Worm (Caenorhabditis elegans) whole organism, young adult: ENCODE data around the gene K06A9.3.

Source experiments
- B0019.2 ChIP-seq: fragments of 200-800 bp; sonication (Bioruptor generic); conservative IDR thresholded peaks from 2 replicates; pipeline ENCODE4 v1.3.6; 2022; ENCODE audit warnings: missing genetic modification reagents, missing genetic modification characterization, missing compliant biosample characterization
- B0336.3 ChIP-seq: fragments of 200-800 bp; sonication (Bioruptor generic); IDR thresholded peaks from 2 replicates; pipeline ENCODE4 v1.3.6; 2022; ENCODE audit warnings: missing genetic modification characterization, missing compliant biosample characterization
- C06A6.2 ChIP-seq: fragments of 200-800 bp; sonication (Bioruptor generic); conservative IDR thresholded peaks from 2 replicates; pipeline ENCODE4 v1.3.6; 2022; ENCODE audit warnings: missing genetic modification characterization, missing compliant biosample characterization
- C17E4.6 ChIP-seq: fragments of 200-800 bp; sonication (Bioruptor generic); IDR thresholded peaks from 2 replicates; pipeline ENCODE4 v1.3.6; 2022; ENCODE audit warnings: missing genetic modification reagents, missing genetic modification characterization, missing compliant biosample characterization
- D2030.7 ChIP-seq: fragments of 200-800 bp; sonication (Bioruptor generic); IDR thresholded peaks from 2 replicates; pipeline ENCODE4 v1.3.6; 2022; ENCODE audit warnings: missing genetic modification reagents, missing genetic modification characterization, missing compliant biosample characterization
- F10E7.11 ChIP-seq: sonication (generic microtip); optimal IDR thresholded peaks from 2 replicates; lab custom pipeline; 2017; ENCODE audit warnings: mild to moderate bottlenecking, missing genetic modification characterization, moderate library complexity, missing compliant biosample characterization
- F22D6.2 ChIP-seq: sonication (generic microtip); optimal IDR thresholded peaks from 2 replicates; lab custom pipeline; 2016; ENCODE audit warnings: mild to moderate bottlenecking, missing genetic modification characterization, missing compliant biosample characterization
- F23B12.7 ChIP-seq: sonication (generic microtip); optimal IDR thresholded peaks from 2 replicates; lab custom pipeline; 2017; ENCODE audit warnings: missing genetic modification characterization, mild to moderate bottlenecking, missing compliant biosample characterization, antibody characterized with exemption, moderate library complexity; ENCODE audit not compliant: insufficient read depth
- K12H6.12 ChIP-seq: fragments of 200-800 bp; sonication (Bioruptor generic); optimal IDR thresholded peaks from 2 replicates; lab custom pipeline; 2018; ENCODE audit warnings: mild to moderate bottlenecking, missing genetic modification characterization, missing compliant biosample characterization
- T07F8.4 ChIP-seq: sonication (generic microtip); optimal IDR thresholded peaks from 2 replicates; lab custom pipeline; 2016; ENCODE audit warnings: mild to moderate bottlenecking, missing genetic modification characterization, moderate library complexity, missing compliant biosample characterization
- Y53F4B.3 ChIP-seq: fragments of 200-800 bp; sonication (Bioruptor generic); IDR thresholded peaks from 2 replicates; pipeline ENCODE4 v1.3.6; 2022; ENCODE audit warnings: missing genetic modification reagents, missing genetic modification characterization, missing compliant biosample characterization
- ZK185.1 ChIP-seq: sonication (generic microtip); optimal IDR thresholded peaks from 2 replicates; lab custom pipeline; 2016; ENCODE audit warnings: mild to moderate bottlenecking, missing genetic modification characterization, missing compliant biosample characterization; ENCODE audit not compliant: poor library complexity, severe bottlenecking
- akir-1 ChIP-seq: fragments of 200-800 bp; sonication (Bioruptor generic); optimal IDR thresholded peaks from 2 replicates; lab custom pipeline; 2018; ENCODE audit warnings: mild to moderate bottlenecking, missing genetic modification characterization, moderate library complexity, missing compliant biosample characterization
- aptf-3 ChIP-seq: fragments of 200-800 bp; sonication (Bioruptor generic); IDR thresholded peaks from 2 replicates; pipeline ENCODE4 v1.3.6; 2022; ENCODE audit warnings: missing genetic modification characterization, missing compliant biosample characterization
- attf-5 ChIP-seq: fragments of 200-800 bp; sonication (Bioruptor generic); optimal IDR thresholded peaks from 2 replicates; lab custom pipeline; 2018; ENCODE audit warnings: mild to moderate bottlenecking, missing genetic modification characterization, missing compliant biosample characterization
- ceh-27 ChIP-seq: fragments of 200-800 bp; sonication (Bioruptor generic); optimal IDR thresholded peaks from 2 replicates; lab custom pipeline; 2018; ENCODE audit warnings: mild to moderate bottlenecking, missing genetic modification characterization, moderate library complexity, missing compliant biosample characterization
- die-1 ChIP-seq: sonication (generic microtip); optimal IDR thresholded peaks from 2 replicates; lab custom pipeline; 2016; ENCODE audit warnings: missing genotype, mild to moderate bottlenecking, missing genetic modification characterization, missing compliant biosample characterization
- dox-1 ChIP-seq: fragments of 200-800 bp; sonication (Bioruptor generic); IDR thresholded peaks from 2 replicates; pipeline ENCODE4 v1.3.6; 2022; ENCODE audit warnings: missing genetic modification reagents, missing genetic modification characterization, missing compliant biosample characterization
- egl-18 ChIP-seq: fragments of 200-800 bp; sonication (Bioruptor generic); IDR thresholded peaks from 2 replicates; pipeline ENCODE4 v1.3.6; 2022; ENCODE audit warnings: missing genetic modification reagents, missing genetic modification characterization, missing compliant biosample characterization
- egl-44 ChIP-seq: fragments of 200-800 bp; sonication (Bioruptor generic); IDR thresholded peaks from 2 replicates; pipeline ENCODE4 v1.3.6; 2022; ENCODE audit warnings: missing genetic modification reagents, missing genetic modification characterization, missing compliant biosample characterization
- hlh-26 ChIP-seq: fragments of 200-800 bp; sonication (Bioruptor generic); conservative IDR thresholded peaks from 2 replicates; pipeline ENCODE4 v1.3.6; 2022; ENCODE audit warnings: missing genetic modification reagents, missing genetic modification characterization, missing compliant biosample characterization
- hsf-1 ChIP-seq: fragments of 200-800 bp; sonication (Bioruptor generic); IDR thresholded peaks from 2 replicates; pipeline ENCODE4 v1.3.6; 2022; ENCODE audit warnings: missing genetic modification reagents, missing genetic modification characterization, missing compliant biosample characterization
- lag-1 ChIP-seq: fragments of 200-800 bp; sonication (Bioruptor generic); IDR thresholded peaks from 2 replicates; pipeline ENCODE4 v1.3.6; 2022; ENCODE audit warnings: missing genetic modification reagents, missing genetic modification characterization, missing compliant biosample characterization
- lin-26 ChIP-seq: fragments of 200-800 bp; sonication (Bioruptor generic); IDR thresholded peaks from 2 replicates; pipeline ENCODE4 v1.3.6; 2022; ENCODE audit warnings: missing genetic modification reagents, missing genetic modification characterization, missing compliant biosample characterization
- lin-35 ChIP-seq, 3 experiments: fragments of 150-350 bp in 2 of 3; sonication (generic microtip) in 1 of 3; optimal IDR thresholded peaks; 2 replicates each; lab custom pipeline; 2014 to 2018; ENCODE audit warnings: missing biosample characterization in 3 of 3, missing genetic modification characterization in 3 of 3, missing genetic modification reagents in 3 of 3
- lin-54 ChIP-seq: fragments of 200-800 bp; sonication (Bioruptor generic); optimal IDR thresholded peaks from 2 replicates; lab custom pipeline; 2018; ENCODE audit warnings: mild to moderate bottlenecking, missing genetic modification characterization, missing compliant biosample characterization
- lir-1 ChIP-seq: fragments of 200-800 bp; sonication (Bioruptor generic); conservative IDR thresholded peaks from 2 replicates; pipeline ENCODE4 v1.3.6; 2022; ENCODE audit warnings: missing genetic modification reagents, missing genetic modification characterization, missing compliant biosample characterization
- madf-10 ChIP-seq: sonication (generic microtip); optimal IDR thresholded peaks from 2 replicates; lab custom pipeline; 2016; ENCODE audit warnings: mild to moderate bottlenecking, missing genetic modification characterization, missing compliant biosample characterization
- nhr-179 ChIP-seq: sonication (generic microtip); optimal IDR thresholded peaks from 2 replicates; lab custom pipeline; 2016; ENCODE audit warnings: mild to moderate bottlenecking, missing genetic modification characterization, missing compliant biosample characterization
- pbrm-1 ChIP-seq: fragments of 200-800 bp; sonication (Bioruptor generic); IDR thresholded peaks from 2 replicates; pipeline ENCODE4 v1.3.6; 2022; ENCODE audit warnings: missing genetic modification reagents, missing genetic modification characterization, missing compliant biosample characterization
- pha-4 ChIP-seq: fragments of 150-350 bp; sonication (generic microtip); optimal IDR thresholded peaks from 2 replicates; lab custom pipeline; 2014; ENCODE audit warnings: missing biosample characterization, missing genetic modification reagents, missing genetic modification characterization
- repo-1 ChIP-seq: sonication (generic microtip); optimal IDR thresholded peaks from 2 replicates; lab custom pipeline; 2017; ENCODE audit warnings: mild to moderate bottlenecking, missing genetic modification characterization, missing compliant biosample characterization
- snpc-1.1 ChIP-seq: sonication (generic microtip); optimal IDR thresholded peaks from 2 replicates; lab custom pipeline; 2017; ENCODE audit warnings: missing genetic modification characterization, mild to moderate bottlenecking, missing compliant biosample characterization, antibody characterized with exemption, moderate library complexity, missing genotype, missing genetic modification reagents; ENCODE audit not compliant: insufficient read depth
- snpc-4 ChIP-seq, 5 experiments: fragments of 150-350 bp in 1 of 5; sonication (generic microtip) in 4 of 5; optimal IDR thresholded peaks; 2 replicates each; lab custom pipeline; 2014 to 2018; ENCODE audit warnings: missing genetic modification characterization in 5 of 5, missing biosample characterization in 3 of 5, antibody characterized with exemption in 2 of 5, mild to moderate bottlenecking in 2 of 5, missing compliant biosample characterization in 2 of 5, missing genotype in 2 of 5, moderate library complexity in 2 of 5, missing genetic modification reagents in 1 of 5
- sptf-2 ChIP-seq: fragments of 200-800 bp; sonication (Bioruptor generic); optimal IDR thresholded peaks from 2 replicates; lab custom pipeline; 2018; ENCODE audit warnings: mild to moderate bottlenecking, missing genetic modification characterization, missing compliant biosample characterization
- tbx-9 ChIP-seq: sonication (generic microtip); optimal IDR thresholded peaks from 2 replicates; lab custom pipeline; 2016; ENCODE audit warnings: borderline replicate concordance, missing genetic modification characterization, inconsistent platforms, missing compliant biosample characterization
- zim-3 ChIP-seq: sonication (generic microtip); optimal IDR thresholded peaks from 2 replicates; lab custom pipeline; 2017; ENCODE audit warnings: mild to moderate bottlenecking, missing genetic modification characterization, moderate library complexity, missing compliant biosample characterization
- ztf-22 ChIP-seq: fragments of 200-800 bp; sonication (Bioruptor generic); optimal IDR thresholded peaks from 2 replicates; lab custom pipeline; 2018; ENCODE audit warnings: mild to moderate bottlenecking, missing genetic modification characterization, moderate library complexity, missing compliant biosample characterization
- ztf-25 ChIP-seq: fragments of 200-800 bp; sonication (Bioruptor generic); IDR thresholded peaks from 2 replicates; pipeline ENCODE4 v1.3.6; 2022; ENCODE audit warnings: missing genetic modification reagents, missing genetic modification characterization, missing compliant biosample characterization
- ztf-26 ChIP-seq: sonication (generic microtip); optimal IDR thresholded peaks from 2 replicates; lab custom pipeline; 2017; ENCODE audit warnings: missing genetic modification characterization, missing compliant biosample characterization
- ztf-28 ChIP-seq: fragments of 200-800 bp; sonication (Bioruptor generic); IDR thresholded peaks from 2 replicates; pipeline ENCODE4 v1.3.6; 2022; ENCODE audit warnings: missing genetic modification reagents, missing genetic modification characterization, missing compliant biosample characterization

K06A9.3 gene

ce11 chrX:1501752-1502151 is 33.4 kb downstream of the K06A9.3 start, which contains the start of gene F09E10.7 (continued):
- TF ChIP-seq lin-35 (GFP tag; optimal IDR thresholded peaks at IDR 0.05; lab: Kevin White, UChicago) (no peak), ztf-28 (GFP tag; lab: Robert Waterston, UW) (no peak), ztf-25 (no peak), C06A6.2 (GFP tag; lab: Robert Waterston, UW) (no peak), K12H6.12 (no peak), snpc-1.1 (tag; lab: Kevin White, UChicago) (no peak), C17E4.6 (GFP tag; lab: Robert Waterston, UW) (no peak), lir-1 (GFP tag; lab: Robert Waterston, UW) (no peak)

DNA sequence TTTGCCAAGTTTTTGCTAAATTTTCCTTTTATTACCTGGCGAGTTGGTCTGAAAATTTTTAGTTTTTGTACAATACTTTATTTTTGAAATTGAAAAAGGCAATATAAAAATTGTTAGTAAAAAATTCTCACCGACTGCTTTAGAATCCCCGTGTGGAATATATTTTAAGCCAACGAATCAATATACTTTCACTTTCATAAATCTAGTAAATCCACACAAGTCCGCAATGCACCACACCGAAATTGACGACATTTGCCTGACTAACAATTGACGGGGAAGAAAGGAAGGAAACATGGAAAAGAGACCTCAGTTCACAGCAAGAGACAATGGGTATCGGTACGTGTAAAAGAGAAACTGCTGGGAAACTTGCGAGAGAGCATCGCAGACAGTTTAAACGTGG is 35.7 kb downstream of the K06A9.3 start:
- TF ChIP-seq lag-1 (GFP tag; lab: Robert Waterston, UW) = no peak
- TF ChIP-seq egl-18 (GFP tag; lab: Robert Waterston, UW) = no peak
- no peak for TF ChIP-seq pha-4
- no peak for TF ChIP-seq B0336.3 (GFP tag; lab: Robert Waterston, UW)
- TF ChIP-seq egl-44 (GFP tag; lab: Robert Waterston, UW) = no peak
- no peak for TF ChIP-seq akir-1
- no peak for TF ChIP-seq lin-26 (GFP tag; lab: Robert Waterston, UW)
- no peak for TF ChIP-seq ztf-26 (tag; lab: Kevin White, UChicago)
- no peak for TF ChIP-seq Y53F4B.3 (GFP tag; lab: Robert Waterston, UW)
- TF ChIP-seq F22D6.2 (tag; lab: Kevin White, UChicago) = no peak
- TF ChIP-seq ceh-27 = no peak
- TF ChIP-seq repo-1 (tag; lab: Kevin White, UChicago) = no peak
- no peak for TF ChIP-seq sptf-2 (GFP tag; lab: Kevin White, UChicago)
- no peak for TF ChIP-seq F23B12.7 (tag; lab: Kevin White, UChicago)

DNA sequence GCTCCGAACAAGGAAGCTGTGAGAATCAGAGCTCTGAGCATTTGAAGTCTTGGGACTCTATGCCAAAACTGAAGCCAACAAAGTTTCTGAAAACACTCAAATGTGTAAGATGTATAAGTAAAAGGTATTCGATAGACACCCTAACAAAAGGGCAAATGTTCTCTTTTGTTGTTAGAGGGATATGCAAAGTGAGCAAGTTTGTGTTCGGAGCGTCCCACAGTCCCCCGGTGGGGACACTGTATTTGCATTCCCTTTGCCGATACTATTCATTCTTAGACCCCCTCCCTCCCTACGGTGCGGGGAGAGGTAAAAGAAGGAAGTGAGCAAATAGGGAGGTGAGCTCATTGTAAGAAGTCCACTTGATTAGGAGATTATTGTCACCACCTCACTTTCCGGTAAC is 37.6 kb downstream of the K06A9.3 start, which contains the start of gene F09E10.6:
Gene F09E10.6 (minus strand): TSS at position 101 of the 400 bp plus-strand sequence.
- TF ChIP-seq nhr-179 = no peak
- no peak for TF ChIP-seq aptf-3 (GFP tag; lab: Robert Waterston, UW)
- no peak for TF ChIP-seq pbrm-1 (GFP tag; lab: Robert Waterston, UW)
- no peak for TF ChIP-seq lin-26 (GFP tag; lab: Robert Waterston, UW)
- TF ChIP-seq ztf-22 (GFP tag; lab: Kevin White, UChicago) = no peak

DNA sequence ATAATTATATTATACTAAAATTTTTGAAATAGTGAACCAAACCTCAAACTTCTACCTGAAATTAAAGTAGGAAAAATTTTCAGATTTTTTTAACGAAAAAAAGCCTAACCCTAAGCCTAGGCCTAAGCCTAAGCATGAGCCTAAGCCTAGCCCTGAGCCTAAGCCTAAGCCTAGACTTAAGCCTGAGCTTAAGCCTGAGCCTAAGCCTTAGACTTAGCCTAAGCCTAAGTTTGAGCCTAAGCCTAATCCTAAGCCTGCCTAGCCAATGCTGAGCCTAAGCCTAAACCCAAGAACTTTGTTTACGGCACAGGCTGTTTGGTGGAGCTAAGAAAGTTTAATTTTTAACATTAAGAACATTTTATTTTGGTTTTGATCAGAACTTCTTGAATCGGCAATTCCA is 39.2 kb downstream of the K06A9.3 start:
- TF ChIP-seq D2030.7 (GFP tag; lab: Robert Waterston, UW) (no peak), madf-10 (tag; lab: Kevin White, UChicago) (no peak), Y53F4B.3 (GFP tag; lab: Robert Waterston, UW) (no peak), hsf-1 (no peak), B0019.2 (no peak), hlh-26 (no peak), die-1 (tag; lab: Kevin White, UChicago) (no peak), lin-54 (GFP tag; lab: Kevin White, UChicago) (no peak)

DNA sequence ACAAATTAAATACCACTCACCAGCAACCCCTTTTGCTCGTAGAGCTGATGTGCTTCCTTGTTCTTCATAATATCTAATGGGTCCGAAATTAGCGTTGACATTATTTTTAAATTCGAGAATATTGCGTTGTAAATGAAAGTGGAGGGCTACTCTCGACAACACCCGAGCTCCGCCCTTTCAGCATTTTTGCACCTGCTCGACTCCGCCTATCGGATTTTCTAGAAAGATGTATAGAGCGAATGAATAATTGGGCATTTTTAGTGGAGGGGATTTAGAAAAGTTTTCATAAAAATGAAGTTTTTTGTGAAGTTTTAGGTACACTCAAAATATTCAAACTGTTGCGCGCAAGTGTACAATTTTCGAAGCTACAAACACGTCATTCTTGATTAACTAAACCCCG is 40.9 kb downstream of the K06A9.3 start, which contains the start of gene F09E10.5:
Gene F09E10.5 (minus strand): TSS at position 101 of the 400 bp plus-strand sequence.
- TF ChIP-seq dox-1 (GFP tag; lab: Robert Waterston, UW) (no peak), T07F8.4 (tag; lab: Kevin White, UChicago) (no peak), aptf-3 (GFP tag; lab: Robert Waterston, UW) (no peak), tbx-9 (tag; lab: Kevin White, UChicago) (no peak), ZK185.1 (tag; lab: Kevin White, UChicago) (no peak), snpc-1.1 (tag; lab: Kevin White, UChicago) (no peak), snpc-4 (GFP tag; optimal IDR thresholded peaks at IDR 0.05; lab: Kevin White, UChicago) (no peak), snpc-4 (tag; optimal IDR thresholded peaks at IDR 0.05; lab: Kevin White, UChicago) (no peak), attf-5 (GFP tag; lab: Kevin White, UChicago) (no peak), F10E7.11 (no peak), zim-3 (tag; lab: Kevin White, UChicago) (no peak)
